Fruit fly (Drosophila melanogaster): Measurements from ENCODE around the gene CG13014.

CG13014 gene

DNA sequence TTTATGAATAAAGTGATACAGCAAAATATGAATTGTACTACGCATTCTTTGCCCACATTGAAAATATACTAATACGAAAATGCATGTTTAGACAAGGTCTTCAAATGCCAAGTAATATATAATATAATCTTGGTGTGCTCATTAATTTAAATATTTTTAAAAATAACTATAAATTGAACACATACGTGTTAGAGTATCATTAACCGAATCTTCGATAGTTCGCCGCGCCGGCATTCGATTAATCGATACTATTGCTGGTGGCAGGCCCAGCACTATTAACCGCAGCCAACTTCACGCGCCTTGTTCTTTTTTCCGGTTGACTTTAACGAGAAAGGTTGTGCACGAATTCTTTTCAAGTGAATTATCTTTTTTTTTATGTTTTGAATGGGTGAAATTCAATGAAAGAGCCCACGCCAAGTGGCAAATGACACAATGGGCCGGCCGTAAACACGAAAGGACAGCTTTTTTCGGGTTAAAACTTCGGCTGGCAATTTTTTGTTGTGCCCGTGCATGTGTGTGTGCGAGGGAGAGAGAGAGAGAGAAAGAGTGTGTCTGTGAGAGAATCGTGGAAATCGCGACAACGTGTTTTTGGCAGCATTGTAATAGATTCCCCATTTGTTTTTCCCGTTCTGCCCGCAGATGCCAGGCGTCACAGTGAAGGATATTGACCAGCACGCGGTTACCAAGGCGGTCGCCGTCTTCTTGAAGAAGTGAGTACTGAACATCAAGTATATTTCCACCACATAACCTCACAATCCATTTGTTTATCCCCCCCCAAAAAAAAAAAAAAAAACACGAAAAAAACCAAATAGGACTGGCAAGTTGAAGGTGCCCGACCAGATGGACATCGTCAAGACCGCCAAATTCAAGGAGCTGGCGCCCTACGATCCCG is 50.2 kb downstream of the CG13014 start, which contains the start of gene RpS19a (continued):
- peak; percentile 92 for TF ChIP-seq CG11456 (GFP tag; IDR thresholded peaks at IDR 0.05)
- TF ChIP-seq Hmx (GFP tag; optimal IDR thresholded peaks at IDR 0.05), result no peak
- TF ChIP-seq Meics (GFP tag; optimal IDR thresholded peaks at IDR 0.05), result peak; percentile 89
- TF ChIP-seq abd-A (tag; optimal IDR thresholded peaks at IDR 0.05), result no peak
- no peak for TF ChIP-seq CG9215 (GFP tag; IDR thresholded peaks at IDR 0.05)
- peak; percentile 72 for TF ChIP-seq CG12391 (tag; optimal IDR thresholded peaks at IDR 0.05)
- TF ChIP-seq corto (GFP tag; optimal IDR thresholded peaks at IDR 0.05), result peak; percentile 2
- no peak for TF ChIP-seq chinmo (GFP tag; IDR thresholded peaks at IDR 0.05; ENCODE audit: partially characterized antibody)
- peak; percentile 72 for TF ChIP-seq CG17186 (GFP tag; optimal IDR thresholded peaks at IDR 0.05)
- peak; percentile 84 for TF ChIP-seq CG32532 (GFP tag; IDR thresholded peaks at IDR 0.05)
- TF ChIP-seq CG34224 (GFP tag; IDR thresholded peaks at IDR 0.05; ENCODE audit: partially characterized antibody), result no peak
- TF ChIP-seq btn (GFP tag; optimal IDR thresholded peaks at IDR 0.05), result peak; percentile 43
- peak; percentile 80 for TF ChIP-seq CG6854 (GFP tag; optimal IDR thresholded peaks at IDR 0.05)
- TF ChIP-seq YL-1 (GFP tag; optimal IDR thresholded peaks at IDR 0.05), result peak; percentile 94
- peak; percentile 42 for TF ChIP-seq CG11398 (GFP tag; optimal IDR thresholded peaks at IDR 0.05)
- TF ChIP-seq sim (GFP tag; IDR thresholded peaks at IDR 0.05), result peak; percentile 79
- peak; percentile 48 for TF ChIP-seq Usf (GFP tag; optimal IDR thresholded peaks at IDR 0.05)
- peak; percentile 82 for TF ChIP-seq Rx (GFP tag; IDR thresholded peaks at IDR 0.05)
- peak; percentile 33 for TF ChIP-seq Deaf1 (tag; optimal IDR thresholded peaks at IDR 0.05)
- TF ChIP-seq Fer2 (tag; optimal IDR thresholded peaks at IDR 0.05), result peak; percentile 54
- peak; percentile 48; the same call in 1 of the 3 replicates for TF ChIP-seq B-H1 (GFP tag; IDR thresholded peaks at IDR 0.05)
- TF ChIP-seq CG12769 (tag; optimal IDR thresholded peaks at IDR 0.05), result peak; percentile 53
- TF ChIP-seq CG7987 (GFP tag; optimal IDR thresholded peaks at IDR 0.05), result peak; percentile 94
- TF ChIP-seq CG33213 (GFP tag; optimal IDR thresholded peaks at IDR 0.05), result peak; percentile 69
- peak; percentile 5 for TF ChIP-seq Myb (GFP tag; optimal IDR thresholded peaks at IDR 0.05)
- TF ChIP-seq kay (GFP tag; optimal IDR thresholded peaks at IDR 0.05), result no peak
- TF ChIP-seq Oli (tag; optimal IDR thresholded peaks at IDR 0.05), result peak; percentile 62
- peak; percentile 60 for TF ChIP-seq CG18262 (tag; optimal IDR thresholded peaks at IDR 0.05)
- TF ChIP-seq CG7271 (tag; optimal IDR thresholded peaks at IDR 0.05), result peak; percentile 77
- TF ChIP-seq CG5245 (GFP tag; optimal IDR thresholded peaks at IDR 0.05), result peak; percentile 27
- 0 out of 2 replicates have a peak, but pooled peaks have one; percentile 21 for TF ChIP-seq crol (GFP tag; IDR thresholded peaks at IDR 0.05)
- peak; percentile 1 for TF ChIP-seq CG16815 (GFP tag; optimal IDR thresholded peaks at IDR 0.05)
- TF ChIP-seq CG3847 (GFP tag; IDR thresholded peaks at IDR 0.05), result peak; percentile 59
- peak; percentile 53 for TF ChIP-seq Ets65A (GFP tag)
- peak; percentile 97 for TF ChIP-seq HLHmδ (GFP tag; optimal IDR thresholded peaks at IDR 0.05)
- TF ChIP-seq Lpt (GFP tag; optimal IDR thresholded peaks at IDR 0.05), result no peak
- peak; percentile 57 for TF ChIP-seq grau (tag; optimal IDR thresholded peaks at IDR 0.05)
- peak; percentile 85 for TF ChIP-seq nau (GFP tag; optimal IDR thresholded peaks at IDR 0.05)
- TF ChIP-seq sqz (GFP tag; optimal IDR thresholded peaks at IDR 0.05), result peak; percentile 87
- TF ChIP-seq CG6272 (GFP tag; IDR thresholded peaks at IDR 0.05), result peak; percentile 47
- no peak for TF ChIP-seq Dfd (GFP tag; optimal IDR thresholded peaks at IDR 0.05)
- TF ChIP-seq vvl (GFP tag; IDR thresholded peaks at IDR 0.05), result peak; percentile 79
- no peak for TF ChIP-seq z (GFP tag; IDR thresholded peaks at IDR 0.05)
- TF ChIP-seq Bdp1 (GFP tag; optimal IDR thresholded peaks at IDR 0.05), result peak; percentile 54
- TF ChIP-seq Gsc (GFP tag; IDR thresholded peaks at IDR 0.05), result no peak
- peak; percentile 43; the same call in 2 of the 3 replicates for TF ChIP-seq knrl (GFP tag; IDR thresholded peaks at IDR 0.05; ENCODE audit: partially characterized antibody)
- no peak for TF ChIP-seq CG13287 (GFP tag; IDR thresholded peaks at IDR 0.05; ENCODE audit: partially characterized antibody)
- TF ChIP-seq CG12299 (tag; optimal IDR thresholded peaks at IDR 0.05), result peak; percentile 63

Measured in whole organism, embryonic.